Worm (Caenorhabditis elegans) whole organism, midembryonic: ENCODE data around the gene T01E8.8.

Experiments used
- T22C8.4 ChIP-seq: fragments of 200-800 bp; sonication (Bioruptor generic); IDR thresholded peaks from 2 replicates; pipeline ENCODE4 v1.3.6; 2022; ENCODE audit warnings: missing genetic modification characterization, missing compliant biosample characterization
- flt-1 ChIP-seq: fragments of 200-800 bp; sonication (Bioruptor generic); IDR thresholded peaks from 2 replicates; pipeline ENCODE4 v1.3.6; 2022; ENCODE audit warnings: missing genetic modification characterization, missing compliant biosample characterization
- klf-2 ChIP-seq: fragments of 200-800 bp; sonication (Bioruptor generic); conservative IDR thresholded peaks from 2 replicates; pipeline ENCODE4 v1.3.6; 2022; ENCODE audit warnings: missing genetic modification reagents, missing genetic modification characterization, missing compliant biosample characterization
- med-1 ChIP-seq: sonication (generic microtip); optimal IDR thresholded peaks from 2 replicates; lab custom pipeline; 2017; ENCODE audit warnings: missing genetic modification characterization, mild to moderate bottlenecking, missing compliant biosample characterization, antibody characterized with exemption, missing genetic modification reagents; ENCODE audit not compliant: insufficient read depth
- ref-1 ChIP-seq: fragments of 200-800 bp; sonication (Bioruptor generic); conservative IDR thresholded peaks from 2 replicates; pipeline ENCODE4 v1.3.6; 2022; ENCODE audit warnings: missing genetic modification reagents, missing genetic modification characterization, missing compliant biosample characterization
- tab-1 ChIP-seq: fragments of 200-800 bp; sonication (Bioruptor generic); IDR thresholded peaks from 2 replicates; pipeline ENCODE4 v1.3.6; 2022; ENCODE audit warnings: missing genetic modification characterization, missing compliant biosample characterization
- ztf-23 ChIP-seq: fragments of 200-800 bp; sonication (Bioruptor generic); IDR thresholded peaks from 2 replicates; pipeline ENCODE4 v1.3.6; 2022; ENCODE audit warnings: missing genetic modification reagents, missing genetic modification characterization, missing compliant biosample characterization
- ztf-29 ChIP-seq: fragments of 200-800 bp; sonication (Bioruptor generic); IDR thresholded peaks from 2 replicates; pipeline ENCODE4 v1.3.6; 2022; ENCODE audit warnings: missing genetic modification reagents, missing genetic modification characterization, missing compliant biosample characterization

DNA sequence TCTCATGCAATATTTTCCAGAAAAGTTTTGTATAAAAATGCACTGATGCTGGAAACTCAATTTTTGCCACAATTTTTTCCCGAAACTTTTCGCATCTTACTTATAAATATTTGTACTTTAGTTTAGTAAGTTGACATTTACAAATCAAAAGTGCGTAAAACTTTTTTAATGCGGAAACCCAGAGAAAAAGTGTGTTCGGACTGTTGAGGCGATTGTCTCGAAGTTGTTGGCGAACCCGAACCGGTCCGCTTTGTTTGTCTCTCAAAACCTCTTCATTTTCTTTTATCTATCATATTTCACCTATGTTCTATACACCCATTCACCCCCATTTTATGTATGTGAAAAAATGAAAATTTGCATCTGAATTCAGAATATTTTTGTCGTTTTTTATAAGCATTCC lies 10.4 kb upstream of the T01E8.8 start:
- TF ChIP-seq ref-1 (GFP tag; lab: Robert Waterston, UW) = no peak
- TF ChIP-seq flt-1 (GFP tag; lab: Robert Waterston, UW) = no peak
- no peak for TF ChIP-seq T22C8.4
- no peak for TF ChIP-seq tab-1
- no peak for TF ChIP-seq klf-2 (GFP tag; lab: Robert Waterston, UW)
- no peak for TF ChIP-seq ztf-29 (GFP tag; lab: Robert Waterston, UW)
- TF ChIP-seq med-1 (GFP tag; lab: Kevin White, UChicago) = no peak
- TF ChIP-seq ztf-23 = no peak
